Worm (Caenorhabditis elegans): ENCODE results near the gene C16C8.18.

The C16C8.18 gene

ce11 chrII:3439244-3439698, 9.8 kb downstream of the C16C8.18 start (continued):
- no peak for TF ChIP-seq akir-1 (GFP tag; optimal IDR thresholded peaks at IDR 0.05)
- TF ChIP-seq F39B2.1 (GFP tag; IDR thresholded peaks at IDR 0.05) = no peak
- TF ChIP-seq nhr-179 (tag; optimal IDR thresholded peaks at IDR 0.05) = no peak
- peak; percentile 81 for TF ChIP-seq pbrm-1 (GFP tag; IDR thresholded peaks at IDR 0.05)
- peak; percentile 57; the same call in 1 of the 2 replicates for TF ChIP-seq ceh-100 (GFP tag; IDR thresholded peaks at IDR 0.05)
- TF ChIP-seq ztf-3 (GFP tag; optimal IDR thresholded peaks at IDR 0.05) = peak; percentile 57
- TF ChIP-seq D2030.7 (GFP tag; IDR thresholded peaks at IDR 0.05) = peak; percentile 86
- 0 out of 2 replicates have a peak, but pooled peaks have one; percentile 79 for TF ChIP-seq nhr-120 (GFP tag; IDR thresholded peaks at IDR 0.05)
- TF ChIP-seq gei-17 (GFP tag; optimal IDR thresholded peaks at IDR 0.05) = peak; percentile 46
- TF ChIP-seq F33H1.4 (GFP tag; IDR thresholded peaks at IDR 0.05) = 0 out of 2 replicates have a peak, but pooled peaks have one; percentile 32
- TF ChIP-seq snpc-1.3 (tag; optimal IDR thresholded peaks at IDR 0.05; ENCODE audit: insufficient read depth) = peak; percentile 52
- TF ChIP-seq nfya-2 (GFP tag; IDR thresholded peaks at IDR 0.05) = no peak
- TF ChIP-seq efl-1 (GFP tag; optimal IDR thresholded peaks at IDR 0.05) = no peak
- 0 out of 2 replicates have a peak, but pooled peaks have one; percentile 39 for TF ChIP-seq attf-6 (GFP tag; IDR thresholded peaks at IDR 0.05)
- TF ChIP-seq sea-2 (GFP tag; IDR thresholded peaks at IDR 0.05) = no peak
- TF ChIP-seq dox-1 (GFP tag; IDR thresholded peaks at IDR 0.05) = peak; percentile 92
- TF ChIP-seq F49E8.2 (tag; optimal IDR thresholded peaks at IDR 0.05; ENCODE audit: insufficient read depth) = no peak
- no peak for TF ChIP-seq attf-3 (GFP tag; conservative IDR thresholded peaks at IDR 0.05)
- TF ChIP-seq dpff-1 (tag; optimal IDR thresholded peaks at IDR 0.05) = no peak
- TF ChIP-seq madf-8 (GFP tag; conservative IDR thresholded peaks at IDR 0.05) = no peak
- no peak for TF ChIP-seq Y53F4B.3 (GFP tag; IDR thresholded peaks at IDR 0.05)
- TF ChIP-seq F10E7.11 (tag; optimal IDR thresholded peaks at IDR 0.05) = peak; percentile 65
- peak; percentile 43; the same call in 1 of the 2 replicates for TF ChIP-seq aptf-2 (GFP tag; conservative IDR thresholded peaks at IDR 0.05)
- peak; percentile 69 for TF ChIP-seq nhr-27 (tag; optimal IDR thresholded peaks at IDR 0.05)
- TF ChIP-seq lin-40 (tag; optimal IDR thresholded peaks at IDR 0.05) = no peak
- TF ChIP-seq let-607 (tag; optimal IDR thresholded peaks at IDR 0.05) = peak; percentile 25 to 54
- TF ChIP-seq madf-10 (tag; optimal IDR thresholded peaks at IDR 0.05) = peak; percentile 55
- TF ChIP-seq cebp-1 (GFP tag; IDR thresholded peaks at IDR 0.05) = no peak
- peak; percentile 76 for TF ChIP-seq cebp-1 (tag; optimal IDR thresholded peaks at IDR 0.05)
- peak; percentile 30; the same call in 1 of the 2 replicates for TF ChIP-seq C06A6.2 (GFP tag; conservative IDR thresholded peaks at IDR 0.05)
- TF ChIP-seq zfh-2 (GFP tag; conservative IDR thresholded peaks at IDR 0.05) = peak; percentile 92
- TF ChIP-seq tbx-9 (tag; optimal IDR thresholded peaks at IDR 0.05; ENCODE audit: borderline replicate concordance) = no peak
- TF ChIP-seq hlh-26 (GFP tag; conservative IDR thresholded peaks at IDR 0.05) = no peak
- TF ChIP-seq hrde-1 (tag; optimal IDR thresholded peaks at IDR 0.05; ENCODE audit: borderline replicate concordance) = peak; percentile 51
- TF ChIP-seq lsy-27 (tag; optimal IDR thresholded peaks at IDR 0.05; ENCODE audit: borderline replicate concordance, insufficient read depth) = no peak
- TF ChIP-seq snpc-3.4 (tag; optimal IDR thresholded peaks at IDR 0.05) = peak; percentile 11

- TF ChIP-seq hlh-26 (GFP tag; conservative IDR thresholded peaks at IDR 0.05) (no peak), snpc-1.1 (tag; optimal IDR thresholded peaks at IDR 0.05; ENCODE audit: insufficient read depth) (peak; percentile 29), snpc-4 (GFP tag; optimal IDR thresholded peaks at IDR 0.05) (no peak), snpc-4 (tag; optimal IDR thresholded peaks at IDR 0.05) (peak in 2 of 4 experiments; percentile 36 to 78), F39B2.1 (GFP tag; IDR thresholded peaks at IDR 0.05) (no peak)
These were observed 10.5 kb downstream of the C16C8.18 start for ce11 chrII:3439842-3440640.
